Fruit fly (Drosophila melanogaster): ENCODE measurements around the gene CG42300.

The CG42300 gene

DNA sequence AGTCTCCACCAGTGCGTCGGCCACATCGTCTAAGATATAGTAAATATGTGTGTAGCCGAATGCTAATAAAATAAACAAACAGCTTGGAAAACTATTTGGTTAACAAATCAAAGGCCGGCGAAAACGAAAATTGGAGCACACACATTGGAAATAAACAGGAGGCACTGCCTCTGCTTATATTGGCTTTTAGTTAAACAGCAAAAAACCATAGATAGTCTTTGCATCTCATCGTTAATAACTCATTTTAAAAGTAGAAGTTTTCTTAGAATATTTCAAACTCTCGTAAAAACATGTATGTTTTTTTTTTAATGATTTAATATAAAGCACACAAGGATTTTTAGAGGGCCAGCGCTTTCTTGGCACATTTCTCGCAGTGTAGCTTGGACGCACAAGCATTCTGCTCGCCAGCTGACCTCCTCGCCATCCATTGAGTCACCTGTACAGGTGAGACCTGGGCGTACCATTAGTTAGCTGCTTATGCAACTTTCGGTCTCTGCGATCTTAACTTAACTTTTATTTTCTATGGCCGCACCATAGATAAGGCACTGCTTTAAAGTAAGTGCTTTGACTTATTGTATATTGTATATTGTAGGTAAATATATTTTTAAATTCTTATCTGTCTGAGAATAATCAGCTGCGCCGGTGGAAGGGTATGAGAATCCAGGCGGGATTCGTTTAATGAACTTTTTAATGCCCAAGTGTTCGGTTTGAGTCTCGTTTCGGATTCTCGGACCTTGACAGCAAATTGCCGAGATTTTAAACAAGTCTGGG is 36.1 kb upstream of the CG42300 start:
- TF ChIP-seq Atf3 (GFP tag; optimal IDR thresholded peaks at IDR 0.05) (no peak), eyg (GFP tag; optimal IDR thresholded peaks at IDR 0.05) (peak; percentile 6), dm (GFP tag; optimal IDR thresholded peaks at IDR 0.05) (no peak), gem (tag; optimal IDR thresholded peaks at IDR 0.05) (peak; percentile 67), Camta (GFP tag; optimal IDR thresholded peaks at IDR 0.05) (peak; percentile 14), gcm (GFP tag; optimal IDR thresholded peaks at IDR 0.05) (peak; percentile 3), CG5180 (GFP tag; optimal IDR thresholded peaks at IDR 0.05) (peak; percentile 21), D (optimal IDR thresholded peaks at IDR 0.05) (no peak), D (GFP tag; optimal IDR thresholded peaks at IDR 0.05) (peak; percentile 12), CG6683 (GFP tag; optimal IDR thresholded peaks at IDR 0.05) (no peak), lilli (GFP tag; optimal IDR thresholded peaks at IDR 0.05) (peak; percentile 36), CG9215 (GFP tag; IDR thresholded peaks at IDR 0.05) (peak; percentile 74), CG15073 (GFP tag; optimal IDR thresholded peaks at IDR 0.05) (no peak), CG14965 (GFP tag; optimal IDR thresholded peaks at IDR 0.05; ENCODE audit: borderline replicate concordance) (no peak), CG10274 (GFP tag; optimal IDR thresholded peaks at IDR 0.05) (no peak), Kr (GFP tag; optimal IDR thresholded peaks at IDR 0.05) (no peak), kay (GFP tag; optimal IDR thresholded peaks at IDR 0.05) (peak; percentile 13), sna (GFP tag; IDR thresholded peaks at IDR 0.05; ENCODE audit: partially characterized antibody) (no peak), CG6654 (GFP tag; optimal IDR thresholded peaks at IDR 0.05) (no peak), dati (GFP tag; IDR thresholded peaks at IDR 0.05) (no peak), ind (GFP tag; optimal IDR thresholded peaks at IDR 0.05) (peak; percentile 33), CG30403 (GFP tag; optimal IDR thresholded peaks at IDR 0.05) (peak; percentile 57), cwo (GFP tag; optimal IDR thresholded peaks at IDR 0.05) (peak; percentile 7), CG9727 (GFP tag; optimal IDR thresholded peaks at IDR 0.05) (peak; percentile 54), Blimp-1 (GFP tag; optimal IDR thresholded peaks at IDR 0.05) (peak; percentile 38), ci (GFP tag; IDR thresholded peaks at IDR 0.05) (peak; percentile 62; the same call in 2 of the 3 replicates), vfl (GFP tag; optimal IDR thresholded peaks at IDR 0.05) (no peak), CG4730 (GFP tag; IDR thresholded peaks at IDR 0.05) (no peak), vnd (GFP tag; IDR thresholded peaks at IDR 0.05; ENCODE audit: partially characterized antibody) (no peak), NfI (GFP tag; optimal IDR thresholded peaks at IDR 0.05) (peak; percentile 16), CG2678 (tag; optimal IDR thresholded peaks at IDR 0.05) (peak; percentile 61), CG12942 (GFP tag; optimal IDR thresholded peaks at IDR 0.05) (peak; percentile 4), CG15269 (tag; optimal IDR thresholded peaks at IDR 0.05) (peak; percentile 54), CoRest (tag; optimal IDR thresholded peaks at IDR 0.05) (peak; percentile 41), Side (GFP tag; optimal IDR thresholded peaks at IDR 0.05) (peak; percentile 7), CG31224 (GFP tag; IDR thresholded peaks at IDR 0.05) (peak; percentile 72), Asciz (GFP tag; optimal IDR thresholded peaks at IDR 0.05) (peak; percentile 22), dimm (GFP tag; IDR thresholded peaks at IDR 0.05) (0 out of 2 replicates have a peak, but pooled peaks have one; percentile 18), Drgx (GFP tag; IDR thresholded peaks at IDR 0.05) (peak; percentile 35; the same call in 1 of the 2 replicates), Hsf (GFP tag; optimal IDR thresholded peaks at IDR 0.05) (peak; percentile 13), unpg (GFP tag; optimal IDR thresholded peaks at IDR 0.05) (peak; percentile 58), dysf (GFP tag; IDR thresholded peaks at IDR 0.05) (peak; percentile 68), p53 (GFP tag; optimal IDR thresholded peaks at IDR 0.05) (no peak), stwl (tag; optimal IDR thresholded peaks at IDR 0.05) (no peak), Adf1 (GFP tag; IDR thresholded peaks at IDR 0.05) (0 out of 2 replicates have a peak, but pooled peaks have one; percentile 15), tgo (GFP tag; IDR thresholded peaks at IDR 0.05) (0 out of 3 replicates have a peak, but pooled peaks have one; percentile 37), ara (GFP tag; IDR thresholded peaks at IDR 0.05) (no peak), CG1024 (GFP tag; IDR thresholded peaks at IDR 0.05) (0 out of 2 replicates have a peak, but pooled peaks have one; percentile 18), Ada2b (GFP tag; IDR thresholded peaks at IDR 0.05) (peak; percentile 29; the same call in 1 of the 2 replicates)

Data from whole organism, embryonic.